Worm (Caenorhabditis elegans): ENCODE measurements around the gene attf-3.

DNA sequence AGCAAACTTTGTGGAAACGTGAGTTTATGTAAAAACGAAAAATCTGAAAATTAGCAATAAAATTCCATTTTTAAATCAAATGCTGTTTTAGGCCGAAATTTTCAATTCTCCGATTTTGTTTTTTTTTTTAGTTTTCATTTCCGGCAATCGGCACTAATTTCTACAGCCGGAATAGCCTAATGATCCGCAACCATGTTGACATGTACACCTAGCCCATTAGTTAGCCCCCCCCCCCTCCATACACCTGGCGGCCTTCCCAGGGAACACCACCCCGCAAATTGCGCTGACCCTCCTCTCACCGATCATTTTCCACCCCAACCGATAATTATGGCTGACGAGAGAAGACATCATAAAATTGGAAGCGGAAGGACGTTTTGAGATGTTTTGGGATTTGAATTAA is 46.7 kb downstream of the attf-3 start:
- TF ChIP-seq ztf-11 (tag; optimal IDR thresholded peaks at IDR 0.05) (no peak), nhr-12 (tag; optimal IDR thresholded peaks at IDR 0.05) (no peak), unc-62 (GFP tag; optimal IDR thresholded peaks at IDR 0.05) (no peak), snpc-4 (tag; optimal IDR thresholded peaks at IDR 0.05) (no peak), pha-4 (tag; optimal IDR thresholded peaks at IDR 0.05) (no peak), nhr-237 (tag; optimal IDR thresholded peaks at IDR 0.05) (no peak)
